Fruit fly (Drosophila melanogaster) whole organism, embryonic: ENCODE results near the gene Chmp1.

Experiments
- Asciz ChIP-seq: fragments of 200-800 bp; sonication (Bioruptor generic); optimal IDR thresholded peaks from 2 replicates; lab custom pipeline; 2017; ENCODE audit warnings: missing biosample characterization, mild to moderate bottlenecking, missing genetic modification characterization, missing genetic modification reagents
- B-H2 ChIP-seq: fragments of 200-800 bp; sonication (Bioruptor generic); optimal IDR thresholded peaks from 2 replicates; lab custom pipeline; 2018; ENCODE audit warnings: missing biosample characterization, mild to moderate bottlenecking, missing genetic modification characterization
- CG10366 ChIP-seq: fragments of 200-800 bp; sonication (Bioruptor generic); IDR thresholded peaks from 2 replicates; pipeline ENCODE4 v1.3.6; 2022; ENCODE audit warnings: missing biosample characterization, missing genetic modification characterization
- CG10979 ChIP-seq: fragments of 200-800 bp; sonication (Bioruptor generic); optimal IDR thresholded peaks from 2 replicates; lab custom pipeline; 2018; ENCODE audit warnings: missing biosample characterization, mild to moderate bottlenecking, missing genetic modification characterization, moderate library complexity
- CG11504 ChIP-seq: fragments of 200-800 bp; sonication (Bioruptor generic); optimal IDR thresholded peaks from 3 replicates; lab custom pipeline; 2019; ENCODE audit warnings: missing biosample characterization, mild to moderate bottlenecking, missing genetic modification characterization, moderate library complexity
- CG12744 ChIP-seq: fragments of 200-800 bp; sonication (Bioruptor generic); optimal IDR thresholded peaks from 2 replicates; lab custom pipeline; 2016; ENCODE audit warnings: missing biosample characterization, missing genetic modification characterization
- CG14441 ChIP-seq: fragments of 200-800 bp; sonication (Bioruptor generic); IDR thresholded peaks from 2 replicates; pipeline ENCODE4 v1.3.6; 2022; ENCODE audit warnings: missing biosample characterization, missing genetic modification characterization
- CG15269 ChIP-seq: fragments of 200-800 bp; sonication (Bioruptor generic); optimal IDR thresholded peaks from 2 replicates; lab custom pipeline; 2018; ENCODE audit warnings: missing biosample characterization, mild to moderate bottlenecking, missing genetic modification characterization, moderate library complexity
- CG1529 ChIP-seq: fragments of 200-800 bp; sonication (Bioruptor generic); optimal IDR thresholded peaks from 3 replicates; lab custom pipeline; 2018; ENCODE audit warnings: missing biosample characterization, missing genetic modification characterization
- CG17186 ChIP-seq: fragments of 200-800 bp; sonication (Bioruptor generic); optimal IDR thresholded peaks from 3 replicates; lab custom pipeline; 2017; ENCODE audit warnings: missing biosample characterization, missing genetic modification reagents, missing genetic modification characterization
- CG17829 ChIP-seq: fragments of 200-800 bp; optimal IDR thresholded peaks from 2 replicates; lab custom pipeline; 2019; ENCODE audit warnings: missing biosample characterization, mild to moderate bottlenecking, missing genetic modification characterization, moderate library complexity
- CG18619 ChIP-seq: fragments of 200-800 bp; sonication (Bioruptor generic); optimal IDR thresholded peaks from 3 replicates; lab custom pipeline; 2017; ENCODE audit warnings: missing biosample characterization, mild to moderate bottlenecking, missing genetic modification characterization
- CG2129 ChIP-seq: fragments of 200-800 bp; sonication (Bioruptor generic); IDR thresholded peaks from 2 replicates; pipeline ENCODE4 v1.3.6; 2022; ENCODE audit warnings: missing biosample characterization, missing genetic modification characterization; ENCODE audit not compliant: partially characterized antibody
- CG30020 ChIP-seq: fragments of 200-800 bp; optimal IDR thresholded peaks from 2 replicates; lab custom pipeline; 2019; ENCODE audit warnings: missing biosample characterization, mild to moderate bottlenecking, missing genetic modification characterization, moderate library complexity
- CG31441 ChIP-seq: fragments of 200-800 bp; sonication (Bioruptor generic); IDR thresholded peaks from 2 replicates; pipeline ENCODE4 v1.3.6; 2022; ENCODE audit warnings: missing biosample characterization, missing genetic modification characterization
- CG4282 ChIP-seq: fragments of 200-800 bp; sonication (Bioruptor generic); optimal IDR thresholded peaks from 2 replicates; lab custom pipeline; 2016; ENCODE audit warnings: missing biosample characterization, missing genetic modification characterization
- CG4424 ChIP-seq: fragments of 200-800 bp; sonication (Bioruptor generic); optimal IDR thresholded peaks from 3 replicates; lab custom pipeline; 2016; ENCODE audit warnings: missing biosample characterization, missing genetic modification characterization
- CG6272 ChIP-seq: fragments of 200-800 bp; sonication (Bioruptor generic); IDR thresholded peaks from 2 replicates; pipeline ENCODE4 v1.3.6; 2022; ENCODE audit warnings: missing biosample characterization, missing genetic modification characterization
- CG6791 ChIP-seq: fragments of 200-800 bp; sonication (Bioruptor generic); IDR thresholded peaks from 3 replicates; pipeline ENCODE4 v1.3.6; 2022; ENCODE audit warnings: missing biosample characterization, missing genetic modification characterization; ENCODE audit not compliant: partially characterized antibody
- D19B ChIP-seq: fragments of 200-800 bp; sonication (Bioruptor generic); optimal IDR thresholded peaks from 2 replicates; lab custom pipeline; 2017; ENCODE audit warnings: missing biosample characterization, mild to moderate bottlenecking, missing genetic modification characterization
- Dp ChIP-seq: fragments of 200-800 bp; sonication (Bioruptor generic); optimal IDR thresholded peaks from 2 replicates; lab custom pipeline; 2018; ENCODE audit warnings: missing biosample characterization, mild to moderate bottlenecking, missing genetic modification characterization, moderate library complexity
- Fer1 ChIP-seq: fragments of 200-800 bp; sonication (Bioruptor generic); optimal IDR thresholded peaks from 2 replicates; lab custom pipeline; 2017; ENCODE audit warnings: missing biosample characterization, mild to moderate bottlenecking, missing genetic modification characterization
- H15 ChIP-seq: fragments of 200-800 bp; sonication (Bioruptor generic); IDR thresholded peaks from 3 replicates; pipeline ENCODE4 v1.3.6; 2022; ENCODE audit warnings: missing biosample characterization, missing genetic modification characterization
- Mes4 ChIP-seq: fragments of 200-800 bp; sonication (Bioruptor generic); optimal IDR thresholded peaks from 2 replicates; lab custom pipeline; 2016; ENCODE audit warnings: missing biosample characterization, missing genetic modification characterization
- Opbp ChIP-seq: fragments of 200-800 bp; sonication (Bioruptor generic); IDR thresholded peaks from 3 replicates; pipeline ENCODE4 v1.3.6; 2022; ENCODE audit warnings: missing biosample characterization, missing genetic modification characterization; ENCODE audit not compliant: partially characterized antibody
- Pdp1 ChIP-seq, 2 experiments: fragments of 200-800 bp; sonication (Bioruptor generic); optimal IDR thresholded peaks; 3 replicates each; lab custom pipeline; 2016; ENCODE audit warnings: missing biosample characterization in 2 of 2, missing genetic modification characterization in 2 of 2, mild to moderate bottlenecking in 1 of 2, moderate library complexity in 1 of 2
- Ptx1 ChIP-seq: fragments of 200-800 bp; sonication (Bioruptor generic); IDR thresholded peaks from 2 replicates; pipeline ENCODE4 v1.3.6; 2022; ENCODE audit warnings: missing biosample characterization, missing genetic modification characterization
- Trl ChIP-seq, 3 experiments: fragments of >200 bp in 2 of 3; fragments of 200-800 bp in 1 of 3; sonication (Bioruptor generic) in 1 of 3; optimal IDR thresholded peaks; 2 replicates in 1 of 3; 3 replicates in 2 of 3; lab custom pipeline; 2016 to 2017; ENCODE audit warnings: missing biosample characterization in 1 of 3, missing genetic modification characterization in 1 of 3
- Vsx1 ChIP-seq: fragments of 200-800 bp; sonication (Bioruptor generic); optimal IDR thresholded peaks from 2 replicates; lab custom pipeline; 2017; ENCODE audit warnings: missing biosample characterization, mild to moderate bottlenecking, missing genetic modification characterization, missing genetic modification reagents
- YL-1 ChIP-seq: fragments of 200-800 bp; sonication (Bioruptor generic); optimal IDR thresholded peaks from 3 replicates; lab custom pipeline; 2017; ENCODE audit warnings: missing biosample characterization, mild to moderate bottlenecking, missing genetic modification characterization
- ash1 ChIP-seq: fragments of 200-800 bp; sonication (Bioruptor generic); optimal IDR thresholded peaks from 2 replicates; lab custom pipeline; 2018; ENCODE audit warnings: missing biosample characterization, mild to moderate bottlenecking, missing genetic modification characterization
- bbx ChIP-seq: fragments of 200-800 bp; sonication (Bioruptor generic); IDR thresholded peaks from 2 replicates; pipeline ENCODE4 v1.3.6; 2022; ENCODE audit warnings: missing biosample characterization, missing genetic modification characterization; ENCODE audit not compliant: partially characterized antibody
- cas ChIP-seq: fragments of 200-800 bp; sonication (Bioruptor generic); IDR thresholded peaks from 2 replicates; pipeline ENCODE4 v1.3.6; 2022; ENCODE audit warnings: missing biosample characterization, missing genetic modification characterization
- caup ChIP-seq: fragments of 200-800 bp; sonication (Bioruptor generic); optimal IDR thresholded peaks from 3 replicates; lab custom pipeline; 2017; ENCODE audit warnings: missing biosample characterization, mild to moderate bottlenecking, missing genetic modification characterization, moderate library complexity; ENCODE audit not compliant: severe bottlenecking
- dpn ChIP-seq, 2 experiments: fragments of 200-800 bp; sonication (Bioruptor generic); optimal IDR thresholded peaks; 3 replicates each; lab custom pipeline; 2016; ENCODE audit warnings: missing biosample characterization in 2 of 2, missing genetic modification characterization in 2 of 2
- exex ChIP-seq: fragments of 200-800 bp; sonication (Bioruptor generic); optimal IDR thresholded peaks from 4 replicates; lab custom pipeline; 2018; ENCODE audit warnings: missing biosample characterization, mild to moderate bottlenecking, missing genetic modification characterization, moderate library complexity
- ham ChIP-seq: fragments of 200-800 bp; sonication (Bioruptor generic); IDR thresholded peaks from 2 replicates; pipeline ENCODE4 v1.3.6; 2022; ENCODE audit warnings: missing biosample characterization, missing genetic modification characterization
- mirr ChIP-seq: fragments of 200-800 bp; sonication (Bioruptor generic); optimal IDR thresholded peaks from 3 replicates; lab custom pipeline; 2018; ENCODE audit warnings: missing biosample characterization, mild to moderate bottlenecking, missing genetic modification characterization
- nerfin-1 ChIP-seq: fragments of 200-800 bp; sonication (Bioruptor generic); optimal IDR thresholded peaks from 3 replicates; lab custom pipeline; 2019; ENCODE audit warnings: missing biosample characterization, mild to moderate bottlenecking, missing genetic modification characterization, moderate library complexity
- nmo ChIP-seq: fragments of 200-800 bp; sonication (Bioruptor generic); optimal IDR thresholded peaks from 2 replicates; lab custom pipeline; 2018; ENCODE audit warnings: missing biosample characterization, mild to moderate bottlenecking, missing genetic modification characterization, moderate library complexity
- phol ChIP-seq: fragments of 200-800 bp; sonication (Bioruptor generic); optimal IDR thresholded peaks from 3 replicates; lab custom pipeline; 2018; ENCODE audit warnings: missing biosample characterization, mild to moderate bottlenecking, missing genetic modification characterization, moderate library complexity
- scrt ChIP-seq: fragments of 200-800 bp; sonication (Bioruptor generic); optimal IDR thresholded peaks from 2 replicates; lab custom pipeline; 2018; ENCODE audit warnings: missing biosample characterization, mild to moderate bottlenecking, missing genetic modification characterization, moderate library complexity
- slbo ChIP-seq: fragments of 200-800 bp; sonication (Bioruptor generic); IDR thresholded peaks from 2 replicates; pipeline ENCODE4 v1.3.6; 2022; ENCODE audit warnings: missing biosample characterization, missing genetic modification characterization
- sob ChIP-seq: fragments of 200-800 bp; sonication (Bioruptor generic); IDR thresholded peaks from 2 replicates; pipeline ENCODE4 v1.3.6; 2022; ENCODE audit warnings: missing biosample characterization, missing genetic modification characterization
- tx ChIP-seq: fragments of 200-800 bp; sonication (Bioruptor generic); optimal IDR thresholded peaks from 2 replicates; lab custom pipeline; 2016; ENCODE audit warnings: missing biosample characterization, missing genetic modification characterization
- wek ChIP-seq: fragments of 200-800 bp; sonication (Bioruptor generic); optimal IDR thresholded peaks from 3 replicates; lab custom pipeline; 2018; ENCODE audit warnings: missing biosample characterization, mild to moderate bottlenecking, missing genetic modification characterization, moderate library complexity
- wor ChIP-seq: fragments of 200-800 bp; sonication (Bioruptor generic); IDR thresholded peaks from 2 replicates; pipeline ENCODE4 v1.3.6; 2022; ENCODE audit warnings: missing biosample characterization, missing genetic modification characterization

The Chmp1 gene

dm6 chr3L:18693887-18694286 lies 10.0 kb upstream of the Chmp1 start, which contains the start of gene CG6893:
Gene CG6893, plus strand, starts transcription at chr3L:18694187.
- TF ChIP-seq dpn (GFP tag; optimal IDR thresholded peaks at IDR 0.05; lab: Kevin White, UChicago) (no peak), slbo (GFP tag; lab: Robert Waterston, UW) (no peak), cas (no peak), wor (GFP tag; lab: Robert Waterston, UW) (no peak), CG2129 (GFP tag; lab: Robert Waterston, UW) (no peak), ham (GFP tag; lab: Robert Waterston, UW) (no peak), Mes4 (no peak), CG10979 (tag; lab: Kevin White, UChicago) (no peak), CG4282 (GFP tag; lab: Kevin White, UChicago) (no peak), CG6272 (GFP tag; lab: Robert Waterston, UW) (no peak)
- TF ChIP-seq, all 482 proteins: peak for 0

DNA sequence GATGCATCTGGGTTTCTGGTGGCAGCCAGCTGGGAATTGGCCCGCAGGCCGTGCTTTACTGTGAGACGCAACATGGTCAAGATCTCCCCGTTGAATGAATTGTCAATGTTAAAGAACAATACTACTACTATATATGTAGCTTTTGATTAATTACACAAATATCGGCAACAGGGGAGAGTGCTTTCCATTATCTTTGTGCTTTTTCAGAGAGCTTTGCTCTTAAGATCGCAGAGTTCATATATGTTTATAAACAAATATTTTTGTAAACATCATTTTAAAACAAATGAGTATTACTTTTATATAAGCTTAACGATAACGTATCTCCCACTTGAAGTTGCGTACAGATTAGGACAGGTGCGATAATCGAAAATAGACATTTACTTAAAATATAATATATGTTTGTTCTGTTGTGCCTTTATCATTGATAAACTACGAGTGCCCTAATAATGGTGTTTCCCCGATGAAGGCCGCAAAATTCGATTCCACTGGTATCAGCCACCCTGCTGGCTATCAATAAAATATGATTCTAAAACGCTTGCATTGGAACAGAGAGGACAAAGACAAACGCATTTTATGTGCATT lies 2.5 kb upstream of the Chmp1 start, which contains the start of gene Cyp12c1:
TSS of gene Cyp12c1 (minus strand) at position 100 of the 582 bp plus-strand sequence.
- TF ChIP-seq CG6272 (GFP tag; lab: Robert Waterston, UW) = no peak
- no peak for TF ChIP-seq CG1529 (GFP tag; lab: Kevin White, UChicago)
- TF ChIP-seq CG10366 = no peak
- TF ChIP-seq CG11504 (tag; lab: Kevin White, UChicago) = peak; percentile 88
- TF ChIP-seq CG15269 (tag; lab: Kevin White, UChicago) = no peak
- no peak for TF ChIP-seq H15 (GFP tag; lab: Robert Waterston, UW)
- TF ChIP-seq bbx (GFP tag; lab: Robert Waterston, UW) = no peak
- no peak for TF ChIP-seq CG30020
- TF ChIP-seq exex (tag; lab: Kevin White, UChicago) = peak; percentile 97
- no peak for TF ChIP-seq nerfin-1 (tag; lab: Kevin White, UChicago)
- TF ChIP-seq Pdp1 (GFP tag; optimal IDR thresholded peaks at IDR 0.05; lab: Kevin White, UChicago) = no peak
- no peak for TF ChIP-seq Dp (GFP tag; lab: Kevin White, UChicago)
- no peak for TF ChIP-seq scrt (GFP tag; lab: Kevin White, UChicago)
- no peak for TF ChIP-seq CG12744 (GFP tag; lab: Kevin White, UChicago)
- no peak for TF ChIP-seq caup (GFP tag; lab: Kevin White, UChicago)
- TF ChIP-seq Trl (optimal IDR thresholded peaks at IDR 0.05; lab: Kevin White, UChicago) = peak in 1 of 2 experiments; percentile 5
- no peak for TF ChIP-seq Trl (GFP tag; optimal IDR thresholded peaks at IDR 0.05; lab: Kevin White, UChicago)
- no peak for TF ChIP-seq ash1 (GFP tag; lab: Kevin White, UChicago)
- TF ChIP-seq tx = no peak
- no peak for TF ChIP-seq CG17829 (tag; lab: Kevin White, UChicago)
- TF ChIP-seq Asciz (GFP tag; lab: Kevin White, UChicago) = no peak
- no peak for TF ChIP-seq sob (GFP tag; lab: Robert Waterston, UW)
- no peak for TF ChIP-seq Ptx1 (GFP tag; lab: Robert Waterston, UW)
- TF ChIP-seq D19B (GFP tag; lab: Kevin White, UChicago) = no peak
- TF ChIP-seq CG10979 (tag; lab: Kevin White, UChicago) = no peak
- TF ChIP-seq YL-1 = no peak
- no peak for TF ChIP-seq Mes4
- TF ChIP-seq Fer1 (GFP tag; lab: Kevin White, UChicago) = no peak
- TF ChIP-seq Vsx1 (GFP tag; lab: Kevin White, UChicago) = peak; percentile 74
- TF ChIP-seq CG6791 (GFP tag; lab: Robert Waterston, UW) = no peak
- no peak for TF ChIP-seq nmo (GFP tag; lab: Kevin White, UChicago)
- TF ChIP-seq phol (tag; lab: Kevin White, UChicago) = no peak
- no peak for TF ChIP-seq Opbp
- TF ChIP-seq CG4424 (GFP tag; lab: Kevin White, UChicago) = no peak
- TF ChIP-seq B-H2 (GFP tag; lab: Kevin White, UChicago) = no peak
- TF ChIP-seq mirr = peak; percentile 4
- TF ChIP-seq dpn (GFP tag; optimal IDR thresholded peaks at IDR 0.05; lab: Kevin White, UChicago) = no peak
- 0 out of 2 replicates have a peak, but pooled peaks have one; percentile 22 for TF ChIP-seq CG14441 (GFP tag; lab: Robert Waterston, UW)
- no peak for TF ChIP-seq CG17186 (GFP tag; lab: Kevin White, UChicago)
- no peak for TF ChIP-seq wek
- no peak for TF ChIP-seq CG18619
- no peak for TF ChIP-seq CG31441 (GFP tag; lab: Robert Waterston, UW)
